Fruit fly (Drosophila melanogaster): ENCODE data around the gene CG5376.

Gene CG5376

dm6 chr3R:22455335-22455985 lies 33.3 kb downstream of the CG5376 start (continued):
- TF ChIP-seq pdm3 (GFP tag; optimal IDR thresholded peaks at IDR 0.05) (peak; percentile 34), CG3032 (tag; optimal IDR thresholded peaks at IDR 0.05) (peak; percentile 38), topi (GFP tag; optimal IDR thresholded peaks at IDR 0.05) (peak; percentile 2), Hr38 (GFP tag; optimal IDR thresholded peaks at IDR 0.05) (no peak), net (GFP tag; optimal IDR thresholded peaks at IDR 0.05) (peak; percentile 26), CG3919 (GFP tag; optimal IDR thresholded peaks at IDR 0.05) (peak; percentile 35), svp (GFP tag) (peak; percentile 81), CG6792 (GFP tag; optimal IDR thresholded peaks at IDR 0.05) (peak; percentile 38), ss (GFP tag; optimal IDR thresholded peaks at IDR 0.05) (peak in 1 of 2 experiments; percentile 48), eg (GFP tag; IDR thresholded peaks at IDR 0.05) (0 out of 3 replicates have a peak, but pooled peaks have one; percentile 13), CG6163 (GFP tag; IDR thresholded peaks at IDR 0.05) (no peak), Eip93F (GFP tag; optimal IDR thresholded peaks at IDR 0.05) (no peak), lz (GFP tag; optimal IDR thresholded peaks at IDR 0.05) (peak; percentile 9), esn (GFP tag; optimal IDR thresholded peaks at IDR 0.05) (peak; percentile 20), Sox102F (GFP tag; optimal IDR thresholded peaks at IDR 0.05) (no peak), CG6276 (GFP tag; optimal IDR thresholded peaks at IDR 0.05) (peak; percentile 27), CG10669 (GFP tag; optimal IDR thresholded peaks at IDR 0.05) (peak; percentile 53)

dm6 chr3R:22454397-22455334 lies 34.1 kb downstream of the CG5376 start:
- TF ChIP-seq CG8119 (GFP tag; IDR thresholded peaks at IDR 0.05) (no peak), svp (GFP tag) (peak; percentile 98)

- TF ChIP-seq fkh (GFP tag; optimal IDR thresholded peaks at IDR 0.05) (peak; percentile 15), Eip78C (GFP tag) (no peak), fd85E (GFP tag; optimal IDR thresholded peaks at IDR 0.05) (no peak)
Observed at dm6 chr3R:22449871-22450424, 38.8 kb downstream of the CG5376 start.

dm6 chr3R:22447874-22448254 lies 40.9 kb downstream of the CG5376 start, which contains the start of gene CG34376:
Gene CG34376, plus strand, starts transcription at chr3R:22448099.
- TF ChIP-seq Eip75B (GFP tag; optimal IDR thresholded peaks at IDR 0.05) (no peak), lz (GFP tag; optimal IDR thresholded peaks at IDR 0.05) (no peak), svp (GFP tag) (peak; percentile 54), Ets96B (tag; optimal IDR thresholded peaks at IDR 0.05) (no peak), CG1621 (tag; optimal IDR thresholded peaks at IDR 0.05) (peak; percentile 94), CG34406 (GFP tag; optimal IDR thresholded peaks at IDR 0.05) (peak; percentile 13), CG6792 (GFP tag; optimal IDR thresholded peaks at IDR 0.05) (no peak), Eip93F (GFP tag; optimal IDR thresholded peaks at IDR 0.05) (no peak), CG8319 (GFP tag; optimal IDR thresholded peaks at IDR 0.05) (no peak), CG8632 (GFP tag; optimal IDR thresholded peaks at IDR 0.05) (no peak), dac (GFP tag; optimal IDR thresholded peaks at IDR 0.05) (no peak), CG6854 (GFP tag; optimal IDR thresholded peaks at IDR 0.05) (peak; percentile 63), ss (GFP tag; optimal IDR thresholded peaks at IDR 0.05) (no peak), Lpt (GFP tag; optimal IDR thresholded peaks at IDR 0.05) (no peak), CG10669 (GFP tag; optimal IDR thresholded peaks at IDR 0.05) (no peak), topi (GFP tag; optimal IDR thresholded peaks at IDR 0.05) (peak; percentile 0), Met (GFP tag; optimal IDR thresholded peaks at IDR 0.05) (peak; percentile 5), CG3919 (GFP tag; optimal IDR thresholded peaks at IDR 0.05) (peak; percentile 18), CG6163 (GFP tag; IDR thresholded peaks at IDR 0.05) (peak; percentile 74), Hr39 (GFP tag; optimal IDR thresholded peaks at IDR 0.05) (no peak), CG16779 (tag; optimal IDR thresholded peaks at IDR 0.05) (no peak), Eip78C (GFP tag) (no peak), CG11762 (GFP tag; optimal IDR thresholded peaks at IDR 0.05; ENCODE audit: insufficient read depth) (no peak), pdm3 (GFP tag; optimal IDR thresholded peaks at IDR 0.05) (no peak), Sox14 (GFP tag; optimal IDR thresholded peaks at IDR 0.05) (peak; percentile 18), CG10631 (GFP tag; optimal IDR thresholded peaks at IDR 0.05) (peak; percentile 25), CG32006 (GFP tag; optimal IDR thresholded peaks at IDR 0.05) (peak; percentile 55), CG6276 (GFP tag; optimal IDR thresholded peaks at IDR 0.05) (no peak), Blimp-1 (GFP tag; optimal IDR thresholded peaks at IDR 0.05) (no peak), Hr4 (GFP tag; optimal IDR thresholded peaks at IDR 0.05) (no peak), Gug (GFP tag; IDR thresholded peaks at IDR 0.05) (peak; percentile 51), spab (GFP tag; optimal IDR thresholded peaks at IDR 0.05) (no peak)
